Fruit fly (Drosophila melanogaster) whole organism, larva: ENCODE measurements around the gene to.

ENCODE experiments used
- noc ChIP-seq: fragments of 200-800 bp; sonication (Bioruptor generic); optimal IDR thresholded peaks from 3 replicates; lab custom pipeline; 2019; ENCODE audit warnings: missing biosample characterization, mild to moderate bottlenecking, missing genetic modification characterization, moderate library complexity

to gene

DNA sequence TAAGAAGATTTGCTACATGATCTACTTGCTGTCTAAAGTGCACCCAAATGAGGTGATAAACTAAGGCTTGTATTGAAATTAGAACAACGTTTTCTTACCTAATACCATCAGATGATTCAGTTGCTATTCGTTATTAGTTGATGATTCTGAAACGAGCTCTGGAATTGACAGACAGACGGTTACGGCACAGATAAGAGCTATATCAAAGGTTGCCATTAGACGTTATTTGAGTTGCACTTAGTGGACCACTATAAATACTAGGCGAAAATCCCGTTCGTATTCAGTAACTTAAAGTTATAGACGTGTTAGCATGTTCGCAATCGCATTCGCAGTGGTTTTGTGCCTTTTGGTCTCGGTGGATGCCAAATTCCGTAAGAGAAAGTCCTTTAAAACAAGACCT lies at the start of gene to:
Gene to, plus strand, starts transcription at position 301 of the 400 bp plus-strand sequence.
- no peak for TF ChIP-seq noc (tag; lab: Kevin White, UChicago)

DNA sequence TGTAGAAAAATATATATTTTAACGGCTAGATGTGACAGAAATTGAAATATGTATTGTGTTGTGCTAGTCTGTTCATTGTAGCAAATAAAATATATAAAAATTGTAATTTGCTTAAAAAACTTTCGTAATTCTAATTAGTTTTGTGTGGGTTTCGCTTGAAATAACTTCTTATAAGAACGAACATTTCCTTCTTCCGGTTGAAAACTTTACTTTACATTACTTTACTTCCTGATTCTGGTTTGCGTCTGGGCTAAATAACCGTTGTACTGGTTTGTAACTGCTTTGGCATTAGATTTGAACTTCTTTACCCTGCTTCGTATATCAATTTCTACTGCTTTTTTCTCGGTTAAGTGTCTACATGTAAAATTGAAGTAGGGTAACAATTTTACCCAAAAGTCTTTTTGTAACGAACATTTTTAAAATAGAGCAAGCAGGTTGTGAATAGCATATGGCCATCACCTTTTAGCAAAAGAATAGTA lies 46.2 kb upstream of the to start, which contains the start of gene lobo:
Gene lobo, minus strand, starts transcription at position 51 of the 479 bp plus-strand sequence.
- TF ChIP-seq noc (tag; lab: Kevin White, UChicago) = no peak

DNA sequence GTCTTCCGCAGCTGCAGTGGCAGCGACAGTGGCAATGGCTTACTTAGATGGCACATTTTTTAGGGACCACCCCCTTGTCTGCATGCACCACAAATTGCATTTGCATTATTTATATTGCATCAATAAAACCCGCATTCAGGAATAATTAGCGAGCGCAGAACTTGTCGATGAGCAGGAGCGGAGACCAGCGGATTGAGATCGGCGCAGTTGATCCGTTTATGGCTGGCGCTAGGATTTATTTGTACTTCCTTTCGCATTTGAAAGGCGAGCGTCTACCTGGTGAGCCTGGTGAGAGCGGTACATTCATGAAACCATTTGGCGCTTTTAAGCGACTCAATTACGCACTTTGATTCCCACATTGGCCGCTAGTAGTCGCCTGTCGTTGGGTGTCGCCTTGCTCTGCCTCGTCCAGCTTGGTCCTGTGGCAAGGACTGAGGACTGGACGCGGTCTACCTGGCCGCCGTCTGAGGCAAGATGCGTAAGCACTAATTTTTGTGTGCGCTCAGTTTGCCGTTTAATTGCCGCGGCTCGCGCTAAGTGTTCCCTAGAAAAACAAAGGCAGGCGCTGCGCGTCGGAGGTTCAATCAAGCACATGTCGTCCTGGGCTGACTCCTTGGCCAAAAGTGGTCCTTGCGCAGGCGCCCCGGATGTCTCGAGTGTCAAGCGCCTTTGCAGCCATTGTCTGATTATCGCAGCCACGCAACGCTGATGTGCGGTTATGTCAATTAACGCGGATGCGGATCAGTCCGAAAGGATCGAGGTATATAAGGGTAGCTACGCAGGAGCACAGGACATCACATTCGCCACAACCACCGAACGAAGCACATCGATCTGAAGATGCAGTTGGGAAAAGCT lies 45.0 kb upstream of the to start, which contains the start of gene CG13653:
Gene CG13653, plus strand, starts transcription at position 805 of the 855 bp plus-strand sequence.
- no peak for TF ChIP-seq noc (tag; lab: Kevin White, UChicago)

DNA sequence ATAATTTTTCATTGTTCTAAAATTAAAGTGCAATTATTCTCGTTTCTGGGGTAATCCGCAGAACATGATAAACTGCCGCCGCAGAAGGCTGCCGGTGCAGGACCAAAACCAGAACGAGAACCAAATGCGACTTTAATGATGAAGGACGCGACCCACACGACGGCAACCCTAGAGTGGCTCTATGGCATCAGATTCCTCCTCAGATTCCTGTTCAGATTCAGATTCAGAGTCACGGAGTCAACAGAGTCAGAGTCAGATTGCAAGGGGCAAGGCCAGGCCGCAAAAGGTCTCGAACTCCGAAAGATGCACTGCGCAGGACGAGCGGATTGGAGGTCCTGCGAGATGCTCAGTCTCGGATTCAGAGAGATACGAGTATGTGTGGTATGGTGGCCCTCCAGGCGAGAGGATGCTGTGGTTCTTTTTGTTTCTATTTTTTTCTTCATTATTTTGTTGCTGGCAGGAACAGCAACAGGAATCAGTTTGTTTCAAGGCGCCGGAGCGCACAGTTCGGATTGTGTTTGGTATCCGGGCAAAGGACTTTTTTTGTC lies 40.6 kb upstream of the to start, which contains the start of gene CG13654:
Gene CG13654, plus strand, starts transcription at position 498 of the 548 bp plus-strand sequence.
- TF ChIP-seq noc (tag; lab: Kevin White, UChicago) = no peak

DNA sequence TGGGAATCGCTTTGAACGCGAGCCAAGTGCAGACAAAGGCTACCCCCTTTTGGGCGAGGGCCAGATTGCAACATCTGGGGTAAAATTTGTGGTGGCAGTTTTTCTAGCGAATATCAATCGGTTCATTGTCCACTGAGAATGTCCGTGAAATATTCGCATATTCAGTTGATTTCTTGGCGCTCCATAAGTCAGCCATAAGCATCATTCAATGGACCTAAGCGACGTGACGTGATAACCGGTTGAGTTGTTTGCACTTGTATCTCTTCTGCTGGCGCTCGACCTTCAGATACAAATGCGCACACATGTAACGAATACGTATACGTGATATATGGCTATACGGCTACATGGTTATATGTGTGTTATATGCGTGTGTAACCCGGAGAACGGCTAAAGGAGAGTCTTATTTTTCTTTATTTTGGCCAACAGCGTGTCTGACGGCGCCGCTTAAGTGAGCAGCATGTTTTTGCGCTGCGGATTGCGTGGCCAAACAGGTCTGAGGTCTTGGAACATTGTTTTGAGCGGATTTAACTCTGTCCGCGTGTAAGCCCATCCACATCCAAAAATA lies 34.5 kb upstream of the to start:
- no peak for TF ChIP-seq noc (tag; lab: Kevin White, UChicago)

DNA sequence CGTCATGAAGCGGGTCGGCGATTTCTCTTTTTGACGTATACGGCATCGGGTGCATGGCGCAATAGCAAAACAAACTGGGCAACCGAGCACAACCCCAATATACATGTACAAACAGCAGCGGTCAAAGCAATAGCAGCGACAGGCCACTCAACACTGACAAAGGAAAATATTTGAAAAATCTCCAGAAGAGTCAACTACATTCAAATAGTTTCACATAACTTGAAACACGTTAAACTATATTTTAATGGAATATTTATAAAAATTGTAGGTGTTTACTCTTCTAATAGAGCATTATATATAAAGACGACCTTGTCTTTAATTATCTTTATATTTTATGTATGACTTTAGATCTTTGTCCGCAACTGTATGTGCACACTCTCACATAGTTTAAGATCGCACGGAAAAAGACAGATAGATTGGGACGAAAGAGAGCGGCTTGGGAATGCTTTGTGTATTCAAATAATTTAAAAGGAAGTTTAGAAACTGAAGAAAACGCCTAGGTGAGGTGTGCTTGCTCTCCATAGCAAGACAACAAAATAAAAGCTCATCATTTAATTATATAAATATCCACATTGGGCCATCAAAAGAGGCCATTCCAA lies 32.5 kb upstream of the to start:
- TF ChIP-seq noc (tag; lab: Kevin White, UChicago) = peak; percentile 74

DNA sequence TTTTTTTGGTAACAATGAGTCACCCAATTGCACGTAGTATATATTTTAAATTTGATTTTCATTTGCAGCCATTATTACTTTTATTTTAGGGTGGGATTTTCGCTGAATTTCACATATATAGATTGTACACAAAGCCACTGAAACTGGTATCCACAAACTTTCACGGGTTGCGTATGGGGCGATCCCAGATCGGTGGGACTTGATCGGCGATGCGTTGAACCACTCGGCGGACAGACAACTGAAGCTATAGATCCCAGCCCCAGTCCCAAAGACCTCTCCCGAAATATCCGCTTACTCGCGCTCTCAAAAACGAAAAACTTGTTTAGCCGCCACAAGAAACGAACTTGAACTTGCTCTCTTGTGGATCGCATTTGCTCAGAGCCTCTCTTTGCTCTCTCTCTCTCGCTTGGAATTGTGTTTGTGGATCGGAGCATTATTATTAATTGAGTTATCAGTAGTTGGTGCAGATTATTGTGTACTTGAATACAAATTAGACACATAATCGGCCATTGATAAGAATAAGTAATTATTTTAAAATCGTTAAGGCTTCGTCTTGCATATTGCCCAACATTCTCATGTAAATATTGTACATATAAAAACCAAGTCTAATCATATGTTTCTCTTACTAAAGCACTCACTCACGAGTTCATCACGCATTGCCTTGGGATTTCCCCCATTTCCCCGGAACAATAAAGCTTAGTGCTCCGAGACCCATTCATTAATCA lies 31.8 kb upstream of the to start, which contains the start of gene Cad96Ca:
Gene Cad96Ca, minus strand, starts transcription at position 242 of the 725 bp plus-strand sequence.
- TF ChIP-seq noc (tag; lab: Kevin White, UChicago) = no peak

DNA sequence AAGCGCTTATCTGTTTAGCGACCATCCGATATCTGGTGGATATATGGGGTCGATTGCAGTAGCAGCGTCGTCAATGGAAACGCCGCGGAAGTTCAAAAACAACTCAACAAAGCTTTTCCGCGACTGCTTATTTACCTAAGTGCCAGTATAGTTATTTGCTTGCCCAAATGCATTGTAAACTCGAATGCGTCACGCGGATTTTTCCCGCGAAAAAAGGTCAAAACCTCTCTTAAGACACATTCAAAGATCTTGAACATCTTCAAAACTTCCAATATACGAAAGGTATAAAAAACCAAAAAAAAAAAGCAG lies 31.3 kb upstream of the to start:
- TF ChIP-seq noc (tag; lab: Kevin White, UChicago) = no peak

DNA sequence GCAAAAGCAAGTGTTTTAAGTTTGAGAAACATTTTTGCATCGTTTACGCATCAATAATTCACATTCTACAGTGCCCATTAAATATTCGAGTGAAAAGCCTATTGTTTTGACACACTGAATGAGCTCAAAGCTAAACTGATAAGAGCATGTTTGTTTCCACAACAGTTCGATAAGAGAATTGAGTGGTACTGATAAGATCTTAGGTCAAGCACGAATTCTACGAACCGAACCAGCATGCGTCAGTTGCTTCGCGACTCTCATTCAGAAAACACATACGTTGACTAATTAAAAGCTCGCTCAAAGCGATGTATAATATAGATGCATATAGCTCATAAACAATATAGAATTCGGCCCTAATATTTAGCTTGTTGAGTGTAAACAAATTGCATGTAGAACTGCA lies 30.8 kb upstream of the to start:
- no peak for TF ChIP-seq noc (tag; lab: Kevin White, UChicago)

DNA sequence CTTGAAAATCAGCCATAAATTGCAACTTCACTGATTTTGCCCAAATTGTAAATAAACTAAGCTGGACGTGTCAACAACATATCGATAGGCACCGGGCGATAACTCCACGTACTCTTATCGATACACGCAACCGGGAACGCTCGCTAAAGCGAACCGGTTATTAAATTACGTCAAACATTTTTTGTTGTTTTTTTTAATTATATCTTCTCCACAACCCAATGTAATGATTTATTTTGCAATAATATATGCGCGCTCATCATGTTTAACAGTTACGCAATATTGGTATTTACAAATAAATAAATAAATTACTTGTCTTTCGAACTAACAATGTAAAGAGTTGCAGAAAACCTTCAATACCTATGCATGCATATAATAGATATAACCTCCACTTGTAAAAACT lies 24.9 kb upstream of the to start, which contains the start of gene Saysd1:
Gene Saysd1, minus strand, starts transcription at position 66 of the 400 bp plus-strand sequence.
- peak; percentile 64 for TF ChIP-seq noc (tag; lab: Kevin White, UChicago)

DNA sequence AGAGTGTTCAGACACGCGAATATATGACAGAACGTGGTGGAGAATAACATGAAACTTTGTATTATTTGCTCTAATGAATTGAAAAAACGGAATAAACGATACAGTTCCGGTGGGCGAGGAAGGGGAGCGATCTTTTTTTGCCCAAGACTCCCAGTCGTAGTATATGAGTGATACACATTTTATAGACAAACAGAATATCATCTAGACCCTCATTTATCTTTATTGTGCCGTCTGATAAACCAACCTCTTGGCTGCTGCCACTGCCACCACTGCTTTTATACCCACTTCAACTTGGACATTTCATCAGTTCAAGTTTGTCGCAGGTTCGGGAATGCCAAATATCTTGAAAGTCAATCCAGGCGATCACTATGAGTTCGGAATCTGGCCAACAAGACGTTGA lies 24.0 kb upstream of the to start, which contains the start of gene CG31106:
Gene CG31106, plus strand, starts transcription at position 301 of the 400 bp plus-strand sequence.
- TF ChIP-seq noc (tag; lab: Kevin White, UChicago) = no peak

DNA sequence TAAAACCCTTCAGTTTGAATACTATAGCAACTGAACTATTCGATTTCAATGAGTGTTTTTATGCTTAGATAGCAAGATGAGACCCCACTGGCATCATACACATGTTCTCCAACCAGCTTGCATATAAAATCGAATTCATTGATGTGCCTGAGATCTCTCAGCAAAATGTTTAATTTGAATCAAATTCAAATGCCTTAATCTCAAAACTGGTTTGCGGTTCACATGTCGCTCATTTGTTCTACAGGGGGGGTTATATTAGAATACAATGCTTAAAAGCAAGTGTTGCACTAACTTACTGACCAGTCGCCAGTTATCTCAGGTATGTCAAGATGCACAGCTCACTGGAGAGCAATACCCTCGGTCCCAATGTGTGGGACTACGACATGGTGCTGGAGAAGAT lies 21.0 kb upstream of the to start, which contains the start of gene CG31103:
Gene CG31103, plus strand, starts transcription at position 301 of the 400 bp plus-strand sequence.
- TF ChIP-seq noc (tag; lab: Kevin White, UChicago) = no peak

DNA sequence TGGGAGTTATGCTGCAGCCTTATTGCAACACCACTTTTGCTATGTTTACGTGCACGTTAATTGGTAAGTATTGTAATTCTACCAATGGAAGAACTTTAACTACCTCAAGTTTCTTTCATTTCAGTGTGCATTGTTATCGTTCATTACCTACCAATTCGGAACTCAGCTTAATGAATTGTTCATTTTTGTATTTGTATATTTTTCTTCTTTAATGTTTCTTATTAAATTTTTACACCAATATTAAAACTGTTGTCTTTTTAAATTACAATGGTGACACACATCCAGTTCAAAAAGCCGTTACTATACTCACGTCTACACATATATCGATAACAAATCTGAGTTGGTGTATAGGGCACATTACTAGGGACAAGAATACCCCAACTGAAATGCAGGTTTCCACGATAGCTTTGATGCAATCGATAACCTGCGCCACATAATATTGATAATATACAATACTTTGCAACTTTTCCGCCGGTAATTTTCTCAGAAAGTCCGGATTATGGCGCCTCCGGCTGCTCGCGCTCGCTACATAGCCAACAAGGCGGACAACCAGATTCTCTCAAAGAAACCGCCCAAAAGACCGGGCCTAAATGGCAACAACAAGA lies 18.7 kb upstream of the to start, which contains the start of gene Alg9:
Gene Alg9, plus strand, starts transcription at position 387 of the 605 bp plus-strand sequence.
- no peak for TF ChIP-seq noc (tag; lab: Kevin White, UChicago)

DNA sequence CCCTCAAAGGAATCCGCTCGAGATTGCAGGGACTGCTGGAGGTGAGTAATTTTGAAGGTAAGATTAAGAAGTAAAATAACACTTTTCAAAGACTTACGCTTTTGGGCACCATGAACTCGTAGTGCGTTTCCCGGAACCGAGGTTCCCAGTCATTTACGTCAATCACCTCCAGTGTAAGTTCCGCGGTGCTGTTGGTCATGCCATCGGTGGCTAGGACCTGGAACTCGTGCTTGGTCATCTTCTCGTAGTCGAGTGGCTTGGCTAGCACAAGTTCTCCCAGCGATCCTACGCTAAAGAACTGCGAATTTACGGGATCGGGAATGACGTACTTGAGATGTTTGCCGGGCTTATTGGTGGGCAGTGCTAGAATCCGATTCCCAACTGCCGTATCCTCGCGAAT lies 14.5 kb upstream of the to start:
- TF ChIP-seq noc (tag; lab: Kevin White, UChicago) = no peak
